Fruit fly (Drosophila melanogaster) whole organism, embryonic: ENCODE measurements around the gene CG15741.

ENCODE experiments used
- ATbp ChIP-seq: fragments of 200-800 bp; sonication (Bioruptor generic); optimal IDR thresholded peaks from 2 replicates; lab custom pipeline; 2017; ENCODE audit warnings: missing biosample characterization, mild to moderate bottlenecking, missing genetic modification characterization, missing genetic modification reagents
- Blimp-1 ChIP-seq: fragments of 200-800 bp; sonication (Bioruptor generic); optimal IDR thresholded peaks from 3 replicates; lab custom pipeline; 2018; ENCODE audit warnings: missing biosample characterization, missing genetic modification characterization, mild to moderate bottlenecking, moderate library complexity, missing genetic modification reagents
- CG10267 ChIP-seq: fragments of 200-800 bp; sonication (Bioruptor generic); optimal IDR thresholded peaks from 2 replicates; lab custom pipeline; 2018; ENCODE audit warnings: missing biosample characterization, mild to moderate bottlenecking, missing genetic modification characterization, moderate library complexity
- CG10462 ChIP-seq: fragments of 200-800 bp; sonication (Bioruptor generic); optimal IDR thresholded peaks from 2 replicates; lab custom pipeline; 2016; ENCODE audit warnings: missing biosample characterization, missing genetic modification characterization
- CG10979 ChIP-seq: fragments of 200-800 bp; sonication (Bioruptor generic); optimal IDR thresholded peaks from 2 replicates; lab custom pipeline; 2018; ENCODE audit warnings: missing biosample characterization, mild to moderate bottlenecking, missing genetic modification characterization, moderate library complexity
- CG11504 ChIP-seq: fragments of 200-800 bp; sonication (Bioruptor generic); optimal IDR thresholded peaks from 3 replicates; lab custom pipeline; 2019; ENCODE audit warnings: missing biosample characterization, mild to moderate bottlenecking, missing genetic modification characterization, moderate library complexity
- CG1233 ChIP-seq: fragments of 200-800 bp; sonication (Bioruptor generic); optimal IDR thresholded peaks from 4 replicates; lab custom pipeline; 2018; ENCODE audit warnings: missing biosample characterization, mild to moderate bottlenecking, missing genetic modification characterization
- CG14860 ChIP-seq: fragments of 200-800 bp; sonication (Bioruptor generic); IDR thresholded peaks from 3 replicates; pipeline ENCODE4 v1.3.6; 2022; ENCODE audit warnings: missing biosample characterization, missing genetic modification characterization; ENCODE audit not compliant: partially characterized antibody
- CG16815 ChIP-seq: fragments of 200-800 bp; sonication (Bioruptor generic); optimal IDR thresholded peaks from 3 replicates; lab custom pipeline; 2017; ENCODE audit warnings: missing biosample characterization, mild to moderate bottlenecking, missing genetic modification characterization
- CG2712 ChIP-seq: fragments of 200-800 bp; optimal IDR thresholded peaks from 3 replicates; lab custom pipeline; 2019; ENCODE audit warnings: missing biosample characterization, mild to moderate bottlenecking, missing genetic modification characterization, moderate library complexity
- CG30403 ChIP-seq: fragments of 200-800 bp; sonication (Bioruptor generic); optimal IDR thresholded peaks from 3 replicates; lab custom pipeline; 2016; ENCODE audit warnings: missing biosample characterization, missing genetic modification characterization
- CG31441 ChIP-seq: fragments of 200-800 bp; sonication (Bioruptor generic); IDR thresholded peaks from 2 replicates; pipeline ENCODE4 v1.3.6; 2022; ENCODE audit warnings: missing biosample characterization, missing genetic modification characterization
- CG6272 ChIP-seq: fragments of 200-800 bp; sonication (Bioruptor generic); IDR thresholded peaks from 2 replicates; pipeline ENCODE4 v1.3.6; 2022; ENCODE audit warnings: missing biosample characterization, missing genetic modification characterization
- CG6689 ChIP-seq: fragments of 200-800 bp; sonication (Bioruptor generic); IDR thresholded peaks from 2 replicates; pipeline ENCODE4 v1.3.6; 2022; ENCODE audit warnings: missing biosample characterization, missing genetic modification characterization
- CG8290 ChIP-seq, 3 experiments: fragments of 200-800 bp; sonication (Bioruptor generic); optimal IDR thresholded peaks; 2 replicates each; lab custom pipeline; 2016 to 2019; ENCODE audit warnings: missing biosample characterization in 3 of 3, missing genetic modification characterization in 3 of 3, mild to moderate bottlenecking in 2 of 3, moderate library complexity in 1 of 3
- Camta ChIP-seq: fragments of 200-800 bp; sonication (Bioruptor generic); optimal IDR thresholded peaks from 2 replicates; lab custom pipeline; 2016; ENCODE audit warnings: missing biosample characterization, missing genetic modification characterization
- Chrac-16 ChIP-seq: fragments of 200-800 bp; sonication (Bioruptor generic); optimal IDR thresholded peaks from 3 replicates; lab custom pipeline; 2016; ENCODE audit warnings: missing biosample characterization, missing genetic modification characterization
- D19B ChIP-seq: fragments of 200-800 bp; sonication (Bioruptor generic); optimal IDR thresholded peaks from 2 replicates; lab custom pipeline; 2017; ENCODE audit warnings: missing biosample characterization, mild to moderate bottlenecking, missing genetic modification characterization
- Fer1 ChIP-seq: fragments of 200-800 bp; sonication (Bioruptor generic); optimal IDR thresholded peaks from 2 replicates; lab custom pipeline; 2017; ENCODE audit warnings: missing biosample characterization, mild to moderate bottlenecking, missing genetic modification characterization
- H2.0 ChIP-seq: fragments of 200-800 bp; sonication (Bioruptor generic); IDR thresholded peaks from 2 replicates; pipeline ENCODE4 v1.3.6; 2022; ENCODE audit warnings: missing biosample characterization, missing genetic modification characterization
- Hr51 ChIP-seq, 2 experiments: fragments of 200-800 bp; sonication (Bioruptor generic); optimal IDR thresholded peaks; 2 replicates in 1 of 2; 3 replicates in 1 of 2; lab custom pipeline; 2016 to 2018; ENCODE audit warnings: missing biosample characterization in 2 of 2, missing genetic modification characterization in 2 of 2, mild to moderate bottlenecking in 1 of 2, moderate library complexity in 1 of 2
- Kr ChIP-seq: fragments of 200-800 bp; sonication (Bioruptor generic); optimal IDR thresholded peaks from 2 replicates; lab custom pipeline; 2017; ENCODE audit warnings: missing biosample characterization, mild to moderate bottlenecking, missing genetic modification characterization
- NC2β ChIP-seq: fragments of 200-800 bp; sonication (Bioruptor generic); optimal IDR thresholded peaks from 2 replicates; lab custom pipeline; 2016; ENCODE audit warnings: missing biosample characterization, missing genetic modification characterization
- Oli ChIP-seq: fragments of 200-800 bp; sonication (Bioruptor generic); optimal IDR thresholded peaks from 2 replicates; lab custom pipeline; 2018; ENCODE audit warnings: missing biosample characterization, mild to moderate bottlenecking, missing genetic modification characterization, moderate library complexity
- Pdp1 ChIP-seq, 2 experiments: fragments of 200-800 bp; sonication (Bioruptor generic); optimal IDR thresholded peaks; 3 replicates each; lab custom pipeline; 2016; ENCODE audit warnings: missing biosample characterization in 2 of 2, missing genetic modification characterization in 2 of 2, mild to moderate bottlenecking in 1 of 2, moderate library complexity in 1 of 2
- Tbp ChIP-seq: fragments of >200 bp; optimal IDR thresholded peaks from 2 replicates; lab custom pipeline; 2018; ENCODE audit warnings: missing biosample characterization, missing genetic modification characterization
- dmrt99B ChIP-seq: fragments of 200-800 bp; sonication (Bioruptor generic); optimal IDR thresholded peaks from 2 replicates; lab custom pipeline; 2018; ENCODE audit warnings: missing biosample characterization, mild to moderate bottlenecking, missing genetic modification characterization, moderate library complexity
- gem ChIP-seq: fragments of 200-800 bp; sonication (Bioruptor generic); optimal IDR thresholded peaks from 2 replicates; lab custom pipeline; 2019; ENCODE audit warnings: missing biosample characterization, mild to moderate bottlenecking, missing genetic modification characterization, moderate library complexity
- hbn ChIP-seq: fragments of 200-800 bp; sonication (Bioruptor generic); IDR thresholded peaks from 2 replicates; pipeline ENCODE4 v1.3.6; 2022; ENCODE audit warnings: missing biosample characterization, missing genetic modification characterization; ENCODE audit not compliant: partially characterized antibody
- nerfin-1 ChIP-seq: fragments of 200-800 bp; sonication (Bioruptor generic); optimal IDR thresholded peaks from 3 replicates; lab custom pipeline; 2019; ENCODE audit warnings: missing biosample characterization, mild to moderate bottlenecking, missing genetic modification characterization, moderate library complexity
- nmo ChIP-seq: fragments of 200-800 bp; sonication (Bioruptor generic); optimal IDR thresholded peaks from 2 replicates; lab custom pipeline; 2018; ENCODE audit warnings: missing biosample characterization, mild to moderate bottlenecking, missing genetic modification characterization, moderate library complexity
- salm ChIP-seq: fragments of 200-800 bp; sonication (Bioruptor generic); optimal IDR thresholded peaks from 2 replicates; lab custom pipeline; 2018; ENCODE audit warnings: missing biosample characterization, mild to moderate bottlenecking, missing genetic modification characterization
- sens ChIP-seq: fragments of 200-800 bp; sonication (Bioruptor generic); peaks from one replicate; lab custom pipeline; 2016; ENCODE audit warnings: missing biosample characterization, missing genetic modification characterization
- tap ChIP-seq: fragments of 200-800 bp; optimal IDR thresholded peaks from 3 replicates; lab custom pipeline; 2019; ENCODE audit warnings: missing biosample characterization, mild to moderate bottlenecking, missing genetic modification characterization, moderate library complexity
- tgo ChIP-seq: fragments of 200-800 bp; sonication (Bioruptor generic); IDR thresholded peaks from 3 replicates; pipeline ENCODE4 v1.3.6; 2022; ENCODE audit warnings: missing biosample characterization, missing genetic modification characterization
- unpg ChIP-seq: fragments of 200-800 bp; sonication (Bioruptor generic); optimal IDR thresholded peaks from 3 replicates; lab custom pipeline; 2018; ENCODE audit warnings: missing biosample characterization, mild to moderate bottlenecking, missing genetic modification characterization, moderate library complexity
- vvl ChIP-seq: fragments of 200-800 bp; sonication (Bioruptor generic); IDR thresholded peaks from 2 replicates; pipeline ENCODE4 v1.3.6; 2022; ENCODE audit warnings: missing biosample characterization, missing genetic modification characterization
- zen2 ChIP-seq: fragments of 200-800 bp; sonication (Bioruptor generic); IDR thresholded peaks from 3 replicates; pipeline ENCODE4 v1.3.6; 2022; ENCODE audit warnings: missing biosample characterization, missing genetic modification characterization; ENCODE audit not compliant: partially characterized antibody

CG15741 gene

DNA sequence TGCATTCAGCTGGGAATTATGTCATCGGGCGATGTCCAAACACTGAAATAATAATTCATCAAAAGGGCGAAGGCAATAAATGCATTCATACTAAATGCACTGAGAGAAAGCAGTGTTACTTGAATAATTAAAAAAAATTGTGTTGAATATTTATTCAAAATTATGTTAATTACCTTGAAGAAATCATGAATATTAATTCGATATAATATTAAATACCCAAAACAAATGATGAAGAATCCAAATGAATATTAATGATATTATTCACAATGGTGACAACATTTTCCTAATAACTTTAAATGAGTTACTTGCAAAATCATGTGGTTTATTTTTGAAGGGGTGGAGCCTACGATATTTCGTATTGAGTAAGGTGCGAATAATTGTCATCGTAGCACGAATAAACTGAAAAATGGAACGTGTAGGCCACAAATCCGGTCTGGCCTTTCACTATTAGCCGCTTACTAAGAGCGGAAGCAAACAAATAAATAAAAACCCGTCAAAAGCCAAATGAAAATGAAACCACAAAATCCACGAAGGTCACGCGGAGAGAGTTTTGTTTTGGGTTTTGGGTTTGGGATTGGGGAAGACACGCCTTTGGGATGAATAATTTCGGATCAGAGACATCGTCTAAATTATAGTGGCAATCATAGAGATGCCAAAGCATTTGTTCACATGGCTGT, 4.0 kb upstream of the CG15741 start (continued):
- TF ChIP-seq ATbp (peak; percentile 28), nmo (GFP tag; lab: Kevin White, UChicago) (peak; percentile 43), Chrac-16 (GFP tag; lab: Kevin White, UChicago) (no peak), CG11504 (tag; lab: Kevin White, UChicago) (peak; percentile 68), CG31441 (GFP tag; lab: Robert Waterston, UW) (peak; percentile 69), CG6689 (GFP tag; lab: Robert Waterston, UW) (no peak), CG14860 (no peak), salm (tag; lab: Kevin White, UChicago) (no peak), Oli (tag; lab: Kevin White, UChicago) (peak; percentile 16), vvl (peak; percentile 36; the same call in 1 of the 2 replicates), NC2β (GFP tag; lab: Kevin White, UChicago) (no peak), gem (tag; lab: Kevin White, UChicago) (peak; percentile 66), sens (GFP tag; lab: Kevin White, UChicago) (peak; percentile 73), dmrt99B (tag; lab: Kevin White, UChicago) (peak; percentile 71), nerfin-1 (tag; lab: Kevin White, UChicago) (peak; percentile 12), CG8290 (GFP tag; optimal IDR thresholded peaks at IDR 0.05; lab: Kevin White, UChicago) (no peak), CG8290 (tag; optimal IDR thresholded peaks at IDR 0.05; lab: Kevin White, UChicago) (no peak), Pdp1 (GFP tag; optimal IDR thresholded peaks at IDR 0.05; lab: Kevin White, UChicago) (peak in 1 of 2 experiments; percentile 30), CG10979 (tag; lab: Kevin White, UChicago) (peak; percentile 13), tap (tag; lab: Kevin White, UChicago) (peak; percentile 37), CG2712 (tag; lab: Kevin White, UChicago) (peak; percentile 42), unpg (GFP tag; lab: Kevin White, UChicago) (peak; percentile 22), Hr51 (GFP tag; optimal IDR thresholded peaks at IDR 0.05; lab: Kevin White, UChicago) (peak in 1 of 2 experiments; percentile 75), CG10267 (peak; percentile 7)

dm6 chrX:11839308-11839707, 1.5 kb upstream of the CG15741 start, which contains the start of gene Cyp28c1:
Gene Cyp28c1, plus strand, starts transcription at chrX:11839608.
- TF ChIP-seq tgo (GFP tag; lab: Robert Waterston, UW) (no peak), vvl (no peak), Kr (GFP tag; lab: Kevin White, UChicago) (no peak), H2.0 (GFP tag; lab: Robert Waterston, UW) (no peak), Fer1 (no peak), CG10462 (GFP tag; lab: Kevin White, UChicago) (no peak), zen2 (GFP tag; lab: Robert Waterston, UW) (no peak), D19B (GFP tag; lab: Kevin White, UChicago) (no peak), Camta (GFP tag; lab: Kevin White, UChicago) (no peak), hbn (GFP tag; lab: Robert Waterston, UW) (no peak), CG30403 (GFP tag; lab: Kevin White, UChicago) (no peak), CG16815 (no peak), CG6272 (GFP tag; lab: Robert Waterston, UW) (no peak), Blimp-1 (no peak), CG1233 (GFP tag; lab: Kevin White, UChicago) (no peak), Tbp (GFP tag; lab: Kevin White, UChicago) (no peak)
- TF ChIP-seq, all 482 proteins: peak for 0
